Worm (Caenorhabditis elegans) whole organism, L4 larva: ENCODE data around the gene F43G6.8.
A peak's percentile ranks its signal among the peaks of the same experiment; 100 is the strongest.

Experiments
- D1046.2 ChIP-seq: fragments of 200-800 bp; sonication (Bioruptor generic); IDR thresholded peaks from 2 replicates; pipeline ENCODE4 v1.3.6; 2022; ENCODE audit warnings: missing genetic modification characterization, missing compliant biosample characterization
- F26F4.8 ChIP-seq: fragments of 200-800 bp; sonication (Bioruptor generic); conservative IDR thresholded peaks from 2 replicates; pipeline ENCODE4 v1.3.6; 2022; ENCODE audit warnings: missing genetic modification characterization, missing compliant biosample characterization
- F49E8.2 ChIP-seq: sonication (generic microtip); optimal IDR thresholded peaks from 2 replicates; lab custom pipeline; 2016; ENCODE audit warnings: missing compliant biosample characterization, mild to moderate bottlenecking, missing genetic modification characterization, borderline replicate concordance
- R02D3.7 ChIP-seq: fragments of 150-350 bp; sonication (generic microtip); optimal IDR thresholded peaks from 3 replicates; lab custom pipeline; 2014; ENCODE audit warnings: missing biosample characterization, missing genetic modification characterization
- Y5F2A.4 ChIP-seq: fragments of 200-800 bp; sonication (Bioruptor generic); optimal IDR thresholded peaks from 2 replicates; lab custom pipeline; 2018; ENCODE audit warnings: mild to moderate bottlenecking, missing genetic modification characterization, missing compliant biosample characterization
- ZK337.2 ChIP-seq: fragments of 200-800 bp; sonication (Bioruptor generic); IDR thresholded peaks from 2 replicates; pipeline ENCODE4 v1.3.6; 2022; ENCODE audit warnings: missing genetic modification reagents, missing genetic modification characterization, missing compliant biosample characterization
- attf-4 ChIP-seq: sonication (generic microtip); optimal IDR thresholded peaks from 3 replicates; lab custom pipeline; 2017; ENCODE audit warnings: missing biosample characterization, missing genetic modification characterization
- ceh-28 ChIP-seq: fragments of 150-350 bp; optimal IDR thresholded peaks from 2 replicates; lab custom pipeline; 2014; ENCODE audit warnings: missing biosample characterization, missing genetic modification reagents, missing genetic modification characterization
- ceh-44 ChIP-seq: fragments of 200-800 bp; sonication (Bioruptor generic); IDR thresholded peaks from 2 replicates; pipeline ENCODE4 v1.3.6; 2022; ENCODE audit warnings: missing genetic modification reagents, missing genetic modification characterization, missing compliant biosample characterization
- ceh-62 ChIP-seq: sonication (generic microtip); optimal IDR thresholded peaks from 2 replicates; lab custom pipeline; 2017; ENCODE audit warnings: missing biosample characterization, missing genetic modification characterization
- daf-12 ChIP-seq: fragments of 150-350 bp; optimal IDR thresholded peaks from 2 replicates; lab custom pipeline; 2014; ENCODE audit warnings: missing biosample characterization, missing genetic modification reagents, missing genetic modification characterization
- daf-16 ChIP-seq, 3 experiments: sonication (generic microtip); optimal IDR thresholded peaks; 2 replicates each; lab custom pipeline; 2016 to 2017; ENCODE audit warnings: missing genetic modification characterization in 3 of 3, missing genetic modification reagents in 3 of 3, mild to moderate bottlenecking in 2 of 3, missing compliant biosample characterization in 2 of 3, missing biosample characterization in 1 of 3, moderate library complexity in 1 of 3
- daf-19 ChIP-seq: fragments of 200-800 bp; sonication (Bioruptor generic); conservative IDR thresholded peaks from 2 replicates; pipeline ENCODE4 v1.3.6; 2022; ENCODE audit warnings: missing genetic modification characterization, missing compliant biosample characterization
- daf-8 ChIP-seq: fragments of 200-800 bp; sonication (Bioruptor generic); IDR thresholded peaks from 2 replicates; pipeline ENCODE4 v1.3.6; 2022; ENCODE audit warnings: missing genetic modification characterization, missing compliant biosample characterization
- dmd-6 ChIP-seq: fragments of 200-800 bp; sonication (Bioruptor generic); IDR thresholded peaks from 2 replicates; pipeline ENCODE4 v1.3.6; 2022; ENCODE audit warnings: missing genetic modification reagents, missing genetic modification characterization, missing compliant biosample characterization
- duxl-1 ChIP-seq: sonication (generic microtip); optimal IDR thresholded peaks from 2 replicates; lab custom pipeline; 2016; ENCODE audit warnings: mild to moderate bottlenecking, missing genetic modification characterization, moderate library complexity, missing compliant biosample characterization; ENCODE audit not compliant: poor library complexity
- fkh-10 ChIP-seq: fragments of 150-350 bp; optimal IDR thresholded peaks from 2 replicates; lab custom pipeline; 2014; ENCODE audit warnings: missing biosample characterization, missing genetic modification reagents, missing genetic modification characterization
- fos-1 ChIP-seq: fragments of 150-350 bp; optimal IDR thresholded peaks from 2 replicates; lab custom pipeline; 2014; ENCODE audit warnings: missing biosample characterization, missing genetic modification characterization
- gei-8 ChIP-seq: fragments of 200-800 bp; sonication (Bioruptor generic); optimal IDR thresholded peaks from 2 replicates; lab custom pipeline; 2018; ENCODE audit warnings: mild to moderate bottlenecking, missing genetic modification characterization, missing compliant biosample characterization
- hif-1 ChIP-seq, 2 experiments: sonication (generic microtip); optimal IDR thresholded peaks; 2 replicates each; lab custom pipeline; 2016 to 2017; ENCODE audit warnings: missing compliant biosample characterization in 2 of 2, missing genetic modification characterization in 2 of 2, missing genetic modification reagents in 2 of 2, missing genotype in 2 of 2, mild to moderate bottlenecking in 1 of 2
- hlh-11 ChIP-seq: fragments of 200-800 bp; sonication (Bioruptor generic); optimal IDR thresholded peaks from 2 replicates; lab custom pipeline; 2018; ENCODE audit warnings: mild to moderate bottlenecking, missing genetic modification characterization, missing compliant biosample characterization
- hlh-30 ChIP-seq: sonication (generic microtip); optimal IDR thresholded peaks from 2 replicates; lab custom pipeline; 2017; ENCODE audit warnings: antibody characterized with exemption, mild to moderate bottlenecking, missing genetic modification characterization, missing compliant biosample characterization; ENCODE audit not compliant: insufficient read depth
- hmg-1.1 ChIP-seq: fragments of 200-800 bp; sonication (Bioruptor generic); IDR thresholded peaks from 2 replicates; pipeline ENCODE4 v1.3.6; 2022; ENCODE audit warnings: missing genetic modification reagents, missing genetic modification characterization, missing compliant biosample characterization
- lin-13 ChIP-seq: fragments of 150-350 bp; optimal IDR thresholded peaks from 2 replicates; lab custom pipeline; 2014; ENCODE audit warnings: missing biosample characterization, missing genetic modification reagents, missing genetic modification characterization
- lin-29 ChIP-seq: fragments of 200-800 bp; sonication (Bioruptor generic); IDR thresholded peaks from 2 replicates; pipeline ENCODE4 v1.3.6; 2022; ENCODE audit warnings: missing genetic modification reagents, missing genetic modification characterization, missing compliant biosample characterization
- lin-38 ChIP-seq: fragments of 200-800 bp; sonication (Bioruptor generic); IDR thresholded peaks from 2 replicates; pipeline ENCODE4 v1.3.6; 2022; ENCODE audit warnings: missing genetic modification reagents, missing genetic modification characterization, missing compliant biosample characterization
- lin-39 ChIP-seq: fragments of 150-350 bp; optimal IDR thresholded peaks from 2 replicates; lab custom pipeline; 2014; ENCODE audit warnings: missing biosample characterization, missing genetic modification reagents, missing genetic modification characterization
- lir-3 ChIP-seq: sonication (generic microtip); optimal IDR thresholded peaks from 2 replicates; lab custom pipeline; 2016; ENCODE audit warnings: mild to moderate bottlenecking, missing genetic modification characterization, missing compliant biosample characterization
- lsy-2 ChIP-seq, 2 experiments: fragments of 150-350 bp in 1 of 2; sonication (generic microtip) in 1 of 2; optimal IDR thresholded peaks; 2 replicates each; lab custom pipeline; 2014 to 2017; ENCODE audit warnings: missing biosample characterization in 2 of 2, missing genetic modification characterization in 2 of 2
- mdl-1 ChIP-seq, 2 experiments: fragments of 150-350 bp in 1 of 2; sonication (generic microtip) in 1 of 2; optimal IDR thresholded peaks; 2 replicates each; lab custom pipeline; 2014 to 2017; ENCODE audit warnings: missing biosample characterization in 2 of 2, missing genetic modification characterization in 2 of 2
- mep-1 ChIP-seq: fragments of 150-350 bp; sonication (generic microtip); optimal IDR thresholded peaks from 3 replicates; lab custom pipeline; 2014; ENCODE audit warnings: missing biosample characterization, missing genetic modification characterization
- mxl-3 ChIP-seq: fragments of 200-800 bp; sonication (Bioruptor generic); optimal IDR thresholded peaks from 2 replicates; lab custom pipeline; 2018; ENCODE audit warnings: mild to moderate bottlenecking, missing genetic modification characterization, missing compliant biosample characterization
- nhr-237 ChIP-seq: sonication (generic microtip); optimal IDR thresholded peaks from 2 replicates; lab custom pipeline; 2017; ENCODE audit warnings: missing biosample characterization, missing genetic modification characterization
- nhr-25 ChIP-seq: sonication (generic microtip); optimal IDR thresholded peaks from 2 replicates; lab custom pipeline; 2017; ENCODE audit warnings: missing genetic modification characterization, mild to moderate bottlenecking, missing compliant biosample characterization, antibody characterized with exemption, moderate library complexity, borderline replicate concordance; ENCODE audit not compliant: insufficient read depth
- nhr-28 ChIP-seq: fragments of 150-350 bp; optimal IDR thresholded peaks from 2 replicates; lab custom pipeline; 2014; ENCODE audit warnings: missing biosample characterization, missing genetic modification characterization
- nhr-48 ChIP-seq: sonication (generic microtip); optimal IDR thresholded peaks from 2 replicates; lab custom pipeline; 2016; ENCODE audit warnings: mild to moderate bottlenecking, missing genetic modification characterization, missing compliant biosample characterization
- nhr-76 ChIP-seq: fragments of 150-350 bp; optimal IDR thresholded peaks from 2 replicates; lab custom pipeline; 2014; ENCODE audit warnings: missing biosample characterization, missing genetic modification characterization
- sdz-12 ChIP-seq: fragments of 200-800 bp; sonication (Bioruptor generic); optimal IDR thresholded peaks from 2 replicates; lab custom pipeline; 2018; ENCODE audit warnings: mild to moderate bottlenecking, missing genetic modification characterization, missing compliant biosample characterization
- set-16 ChIP-seq: fragments of 200-800 bp; sonication (Bioruptor generic); IDR thresholded peaks from 2 replicates; pipeline ENCODE4 v1.3.6; 2022; ENCODE audit warnings: missing genetic modification reagents, missing genetic modification characterization, missing compliant biosample characterization
- skn-1 ChIP-seq: fragments of 150-350 bp; optimal IDR thresholded peaks from 2 replicates; lab custom pipeline; 2014; ENCODE audit warnings: missing biosample characterization, missing genetic modification characterization
- snpc-1.2 ChIP-seq: fragments of 200-800 bp; sonication (Bioruptor generic); IDR thresholded peaks from 2 replicates; pipeline ENCODE4 v1.3.6; 2022; ENCODE audit warnings: missing genetic modification reagents, missing genetic modification characterization, missing compliant biosample characterization
- tag-97 ChIP-seq: fragments of 200-800 bp; sonication (Bioruptor generic); IDR thresholded peaks from 2 replicates; pipeline ENCODE4 v1.3.6; 2022; ENCODE audit warnings: missing genetic modification characterization, missing compliant biosample characterization
- tra-1 ChIP-seq: fragments of 200-800 bp; sonication (Bioruptor generic); IDR thresholded peaks from 2 replicates; pipeline ENCODE4 v1.3.6; 2022; ENCODE audit warnings: missing genetic modification reagents, missing genetic modification characterization, missing compliant biosample characterization
- unc-39 ChIP-seq: sonication (generic microtip); optimal IDR thresholded peaks from 2 replicates; lab custom pipeline; 2017; ENCODE audit warnings: missing biosample characterization, missing genetic modification characterization
- vab-7 ChIP-seq: fragments of 200-800 bp; sonication (Bioruptor generic); IDR thresholded peaks from 2 replicates; pipeline ENCODE4 v1.3.6; 2022; ENCODE audit warnings: missing genetic modification reagents, missing genetic modification characterization, missing compliant biosample characterization
- zip-2 ChIP-seq: fragments of 150-350 bp; optimal IDR thresholded peaks from 2 replicates; lab custom pipeline; 2014; ENCODE audit warnings: missing biosample characterization, missing genetic modification characterization
- ztf-7 ChIP-seq: fragments of 150-350 bp; optimal IDR thresholded peaks from 2 replicates; lab custom pipeline; 2014; ENCODE audit warnings: missing biosample characterization, missing genetic modification characterization

Gene F43G6.8

DNA sequence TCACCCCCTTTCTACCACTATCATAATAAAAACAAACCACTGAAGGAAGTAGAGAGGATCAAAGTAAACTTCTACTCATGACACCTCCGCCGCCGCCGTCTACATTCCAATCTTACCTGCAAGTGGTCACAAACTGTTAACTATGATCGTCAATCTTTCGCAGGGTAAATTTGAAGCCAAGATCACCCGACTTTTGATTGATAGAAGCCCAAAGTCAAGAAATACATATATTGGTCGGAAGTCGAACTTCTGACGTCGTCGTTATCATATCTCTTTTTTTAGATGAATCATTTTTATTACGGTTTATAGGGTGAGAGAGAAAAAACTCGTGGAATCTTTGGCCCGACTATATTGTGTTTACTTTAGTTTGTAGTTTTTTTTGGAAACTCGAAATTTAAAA is 24.5 kb upstream of the F43G6.8 start:
- TF ChIP-seq F26F4.8 (no peak), mep-1 (peak; percentile 33), D1046.2 (GFP tag; lab: Robert Waterston, UW) (no peak), hlh-30 (tag; lab: Kevin White, UChicago) (peak; percentile 18), mdl-1 (tag; optimal IDR thresholded peaks at IDR 0.05; lab: Kevin White, UChicago) (peak; percentile 56 to 66), dmd-6 (GFP tag; lab: Robert Waterston, UW) (peak; percentile 39), tra-1 (GFP tag; lab: Robert Waterston, UW) (peak; percentile 75; the same call in 1 of the 2 replicates), nhr-25 (tag; lab: Kevin White, UChicago) (peak; percentile 45), lin-13 (no peak), daf-8 (GFP tag; lab: Robert Waterston, UW) (no peak), nhr-28 (tag; lab: Kevin White, UChicago) (peak; percentile 21), lsy-2 (tag; optimal IDR thresholded peaks at IDR 0.05; lab: Kevin White, UChicago) (peak in 1 of 2 experiments; percentile 33), daf-19 (GFP tag; lab: Robert Waterston, UW) (no peak), vab-7 (GFP tag; lab: Robert Waterston, UW) (no peak), nhr-48 (tag; lab: Kevin White, UChicago) (peak; percentile 68), hlh-11 (tag; lab: Kevin White, UChicago) (peak; percentile 65)

- TF ChIP-seq Y5F2A.4 (no peak), daf-16 (GFP tag; optimal IDR thresholded peaks at IDR 0.05; lab: Kevin White, UChicago) (no peak), daf-16 (tag; optimal IDR thresholded peaks at IDR 0.05; lab: Kevin White, UChicago) (peak; percentile 3), fkh-10 (GFP tag; lab: Kevin White, UChicago) (no peak), gei-8 (peak; percentile 51), lin-29 (GFP tag; lab: Robert Waterston, UW) (no peak), zip-2 (tag; lab: Kevin White, UChicago) (no peak), set-16 (GFP tag; lab: Robert Waterston, UW) (no peak), ZK337.2 (GFP tag; lab: Robert Waterston, UW) (no peak), nhr-76 (tag; lab: Kevin White, UChicago) (peak; percentile 67), R02D3.7 (tag; lab: Kevin White, UChicago) (no peak), hlh-11 (tag; lab: Kevin White, UChicago) (peak; percentile 83), attf-4 (no peak), lin-39 (no peak), sdz-12 (GFP tag; lab: Kevin White, UChicago) (no peak), dmd-6 (GFP tag; lab: Robert Waterston, UW) (peak; percentile 55), snpc-1.2 (GFP tag; lab: Robert Waterston, UW) (no peak), lir-3 (tag; lab: Kevin White, UChicago) (no peak), tag-97 (GFP tag; lab: Robert Waterston, UW) (no peak), duxl-1 (tag; lab: Kevin White, UChicago) (no peak), fos-1 (no peak), nhr-237 (tag; lab: Kevin White, UChicago) (no peak), hif-1 (tag; optimal IDR thresholded peaks at IDR 0.05; lab: Kevin White, UChicago) (no peak), unc-39 (tag; lab: Kevin White, UChicago) (no peak), ceh-28 (tag; lab: Kevin White, UChicago) (no peak), skn-1 (tag; lab: Kevin White, UChicago) (no peak), mep-1 (peak; percentile 23), nhr-48 (tag; lab: Kevin White, UChicago) (peak; percentile 76), lin-38 (GFP tag; lab: Robert Waterston, UW) (no peak), ceh-62 (tag; lab: Kevin White, UChicago) (no peak), F49E8.2 (no peak), ceh-44 (GFP tag; lab: Robert Waterston, UW) (no peak), daf-12 (tag; lab: Kevin White, UChicago) (no peak), mxl-3 (peak; percentile 12), mdl-1 (tag; optimal IDR thresholded peaks at IDR 0.05; lab: Kevin White, UChicago) (peak; percentile 49 to 71), hmg-1.1 (no peak), hlh-30 (tag; lab: Kevin White, UChicago) (peak; percentile 29), ztf-7 (tag; lab: Kevin White, UChicago) (no peak)
Observed at ce11 chrII:11836554-11837218, 22.8 kb upstream of the F43G6.8 start.
